Worm (Caenorhabditis elegans) whole organism, L2 larva: ENCODE results near the gene rpac-19.

ENCODE experiments used
- C34F6.9 ChIP-seq: fragments of 150-350 bp; optimal IDR thresholded peaks from 2 replicates; lab custom pipeline; 2014; ENCODE audit warnings: missing biosample characterization, missing genetic modification characterization
- F13H6.1 ChIP-seq: sonication (generic microtip); optimal IDR thresholded peaks from 2 replicates; lab custom pipeline; 2016; ENCODE audit warnings: missing genetic modification characterization, missing compliant biosample characterization
- R02D3.7 ChIP-seq: fragments of 150-350 bp; optimal IDR thresholded peaks from 2 replicates; lab custom pipeline; 2014; ENCODE audit warnings: missing biosample characterization, missing genetic modification characterization
- Y55F3AM.14 ChIP-seq: fragments of 200-800 bp; sonication (Bioruptor generic); optimal IDR thresholded peaks from 2 replicates; lab custom pipeline; 2018; ENCODE audit warnings: mild to moderate bottlenecking, missing genetic modification characterization, missing compliant biosample characterization
- ZK546.5 ChIP-seq: sonication (generic microtip); optimal IDR thresholded peaks from 2 replicates; lab custom pipeline; 2017; ENCODE audit warnings: missing biosample characterization, missing genetic modification characterization
- alr-1 ChIP-seq: fragments of 150-350 bp; optimal IDR thresholded peaks from 2 replicates; lab custom pipeline; 2014; ENCODE audit warnings: missing biosample characterization, missing genetic modification characterization
- aly-2 ChIP-seq: fragments of 150-350 bp; optimal IDR thresholded peaks from 2 replicates; lab custom pipeline; 2014; ENCODE audit warnings: missing biosample characterization, missing genetic modification characterization
- ama-1 ChIP-seq: fragments of 150-350 bp; optimal IDR thresholded peaks from 2 replicates; lab custom pipeline; 2018; ENCODE audit warnings: inconsistent platforms
- blmp-1 ChIP-seq: sonication (generic microtip); optimal IDR thresholded peaks from 2 replicates; lab custom pipeline; 2017; ENCODE audit warnings: missing genetic modification characterization, mild to moderate bottlenecking, missing compliant biosample characterization, antibody characterized with exemption, moderate library complexity; ENCODE audit not compliant: insufficient read depth
- ceh-16 ChIP-seq: fragments of 150-350 bp; optimal IDR thresholded peaks from 2 replicates; lab custom pipeline; 2014; ENCODE audit warnings: missing biosample characterization, missing genetic modification characterization
- ceh-82 ChIP-seq: fragments of 150-350 bp; optimal IDR thresholded peaks from 2 replicates; lab custom pipeline; 2014; ENCODE audit warnings: missing biosample characterization, missing genetic modification characterization
- crh-2 ChIP-seq: sonication (generic microtip); optimal IDR thresholded peaks from 2 replicates; lab custom pipeline; 2017; ENCODE audit warnings: missing biosample characterization, missing genetic modification characterization
- dmd-4 ChIP-seq: sonication (generic microtip); optimal IDR thresholded peaks from 2 replicates; lab custom pipeline; 2017; ENCODE audit warnings: missing biosample characterization, missing genetic modification characterization
- egl-27 ChIP-seq: sonication (generic microtip); optimal IDR thresholded peaks from 3 replicates; lab custom pipeline; 2017; ENCODE audit warnings: missing biosample characterization, missing genetic modification reagents, missing genetic modification characterization
- elt-1 ChIP-seq: fragments of 150-350 bp; optimal IDR thresholded peaks from 2 replicates; lab custom pipeline; 2014; ENCODE audit warnings: missing biosample characterization, missing genetic modification characterization
- elt-3 ChIP-seq: sonication (generic microtip); optimal IDR thresholded peaks from 2 replicates; lab custom pipeline; 2017; ENCODE audit warnings: missing biosample characterization, missing genetic modification characterization
- fos-1 ChIP-seq: fragments of 150-350 bp; optimal IDR thresholded peaks from 2 replicates; lab custom pipeline; 2014; ENCODE audit warnings: missing biosample characterization, missing genetic modification characterization
- gmeb-1 ChIP-seq: fragments of 150-350 bp; optimal IDR thresholded peaks from 2 replicates; lab custom pipeline; 2014; ENCODE audit warnings: missing biosample characterization, missing genetic modification characterization
- lin-11 ChIP-seq: fragments of 150-350 bp; sonication (generic microtip); optimal IDR thresholded peaks from 2 replicates; lab custom pipeline; 2014; ENCODE audit warnings: missing biosample characterization, missing genetic modification characterization, inconsistent platforms, mixed read lengths
- lin-13 ChIP-seq: fragments of 150-350 bp; optimal IDR thresholded peaks from 2 replicates; lab custom pipeline; 2014; ENCODE audit warnings: missing biosample characterization, missing genetic modification reagents, missing genetic modification characterization
- lin-39 ChIP-seq: fragments of 150-350 bp; optimal IDR thresholded peaks from 2 replicates; lab custom pipeline; 2014; ENCODE audit warnings: missing biosample characterization, missing genetic modification reagents, missing genetic modification characterization
- lsy-2 ChIP-seq, 2 experiments: fragments of 150-350 bp in 1 of 2; sonication (generic microtip) in 1 of 2; optimal IDR thresholded peaks; 2 replicates each; lab custom pipeline; 2014 to 2017; ENCODE audit warnings: missing biosample characterization in 2 of 2, missing genetic modification characterization in 2 of 2
- mab-5 ChIP-seq: fragments of 150-350 bp; optimal IDR thresholded peaks from 2 replicates; lab custom pipeline; 2014; ENCODE audit warnings: missing biosample characterization, missing genetic modification characterization
- mbf-1 ChIP-seq: sonication (generic microtip); optimal IDR thresholded peaks from 2 replicates; lab custom pipeline; 2017; ENCODE audit warnings: missing biosample characterization, missing genetic modification characterization
- mdl-1 ChIP-seq, 2 experiments: fragments of 150-350 bp in 1 of 2; sonication (generic microtip) in 1 of 2; optimal IDR thresholded peaks; 2 replicates each; lab custom pipeline; 2017; ENCODE audit warnings: missing biosample characterization in 2 of 2, missing genetic modification characterization in 2 of 2
- nhr-10 ChIP-seq: sonication (generic microtip); optimal IDR thresholded peaks from 2 replicates; lab custom pipeline; 2017; ENCODE audit warnings: missing biosample characterization, missing genetic modification characterization
- nhr-11 ChIP-seq: fragments of 150-350 bp; optimal IDR thresholded peaks from 2 replicates; lab custom pipeline; 2014; ENCODE audit warnings: missing biosample characterization, missing genetic modification characterization
- nhr-129 ChIP-seq: fragments of 150-350 bp; optimal IDR thresholded peaks from 2 replicates; lab custom pipeline; 2014; ENCODE audit warnings: missing biosample characterization, missing genetic modification characterization
- nhr-21 ChIP-seq: fragments of 150-350 bp; optimal IDR thresholded peaks from 2 replicates; lab custom pipeline; 2014; ENCODE audit warnings: missing biosample characterization, missing genetic modification characterization
- nhr-23 ChIP-seq: fragments of 150-350 bp; optimal IDR thresholded peaks from 2 replicates; lab custom pipeline; 2014; ENCODE audit warnings: missing biosample characterization, missing genetic modification reagents, missing genetic modification characterization
- nhr-237 ChIP-seq: fragments of 150-350 bp; optimal IDR thresholded peaks from 2 replicates; lab custom pipeline; 2014; ENCODE audit warnings: missing biosample characterization, missing genetic modification characterization
- nhr-25 ChIP-seq: fragments of 150-350 bp; sonication (generic microtip); optimal IDR thresholded peaks from 3 replicates; lab custom pipeline; 2014; ENCODE audit warnings: missing biosample characterization, missing genetic modification characterization
- nhr-6 ChIP-seq: fragments of 150-350 bp; optimal IDR thresholded peaks from 2 replicates; lab custom pipeline; 2014; ENCODE audit warnings: missing biosample characterization, missing genetic modification characterization
- nhr-77 ChIP-seq: fragments of 150-350 bp; optimal IDR thresholded peaks from 2 replicates; lab custom pipeline; 2014; ENCODE audit warnings: missing biosample characterization, missing genetic modification characterization
- sem-4 ChIP-seq: fragments of 150-350 bp; optimal IDR thresholded peaks from 2 replicates; lab custom pipeline; 2014; ENCODE audit warnings: missing biosample characterization, missing genetic modification reagents, missing genetic modification characterization
- skn-1 ChIP-seq: sonication (generic microtip); optimal IDR thresholded peaks from 2 replicates; lab custom pipeline; 2017; ENCODE audit warnings: missing biosample characterization, missing genetic modification characterization
- sma-3 ChIP-seq: sonication (generic microtip); optimal IDR thresholded peaks from 2 replicates; lab custom pipeline; 2016; ENCODE audit warnings: missing genetic modification reagents, missing genetic modification characterization, missing compliant biosample characterization
- sma-9 ChIP-seq, 2 experiments: fragments of 150-350 bp in 1 of 2; sonication (generic microtip) in 1 of 2; optimal IDR thresholded peaks; 2 replicates each; lab custom pipeline; 2014 to 2016; ENCODE audit warnings: missing genetic modification characterization in 2 of 2, mild to moderate bottlenecking in 1 of 2, missing biosample characterization in 1 of 2, missing compliant biosample characterization in 1 of 2, missing genetic modification reagents in 1 of 2, moderate library complexity in 1 of 2
- snpc-4 ChIP-seq: fragments of 150-350 bp; optimal IDR thresholded peaks from 2 replicates; lab custom pipeline; 2014; ENCODE audit warnings: missing biosample characterization, missing genetic modification characterization
- unc-39 ChIP-seq: fragments of 150-350 bp; optimal IDR thresholded peaks from 2 replicates; lab custom pipeline; 2014; ENCODE audit warnings: missing biosample characterization, missing genetic modification characterization
- unc-55 ChIP-seq: fragments of 150-350 bp; sonication (generic microtip); optimal IDR thresholded peaks from 3 replicates; lab custom pipeline; 2014; ENCODE audit warnings: missing biosample characterization, missing genetic modification reagents, missing genetic modification characterization
- unc-62 ChIP-seq: fragments of 150-350 bp; optimal IDR thresholded peaks from 2 replicates; lab custom pipeline; 2014; ENCODE audit warnings: missing biosample characterization, missing genetic modification reagents, missing genetic modification characterization
- zag-1 ChIP-seq: fragments of 150-350 bp; optimal IDR thresholded peaks from 2 replicates; lab custom pipeline; 2014; ENCODE audit warnings: missing biosample characterization, missing genetic modification characterization
- ztf-1 ChIP-seq: fragments of 200-800 bp; sonication (Bioruptor generic); conservative IDR thresholded peaks from 2 replicates; pipeline ENCODE4 v1.3.6; 2022; ENCODE audit warnings: missing genetic modification characterization, missing compliant biosample characterization
- ztf-11 ChIP-seq: sonication (generic microtip); optimal IDR thresholded peaks from 2 replicates; lab custom pipeline; 2017; ENCODE audit warnings: missing biosample characterization, missing genetic modification characterization

rpac-19 gene

ce11 chrIII:9617599-9618262 lies 12.0 kb downstream of the rpac-19 start:
- no peak for TF ChIP-seq lin-11 (tag; lab: Kevin White, UChicago)
- no peak for TF ChIP-seq nhr-77
- peak; percentile 1 for TF ChIP-seq fos-1 (tag; lab: Kevin White, UChicago)
- TF ChIP-seq ztf-1 (GFP tag; lab: Robert Waterston, UW) = no peak
- no peak for TF ChIP-seq elt-3 (tag; lab: Kevin White, UChicago)
- no peak for TF ChIP-seq sma-3
- no peak for TF ChIP-seq nhr-129 (tag; lab: Kevin White, UChicago)
- no peak for TF ChIP-seq dmd-4
- TF ChIP-seq sma-9 (GFP tag; optimal IDR thresholded peaks at IDR 0.05; lab: Kevin White, UChicago) = peak; percentile 11
- no peak for TF ChIP-seq sma-9 (tag; optimal IDR thresholded peaks at IDR 0.05; lab: Kevin White, UChicago)
- no peak for TF ChIP-seq lin-39 (tag; lab: Kevin White, UChicago)
- TF ChIP-seq ztf-11 (tag; lab: Kevin White, UChicago) = no peak
- no peak for TF ChIP-seq gmeb-1 (tag; lab: Kevin White, UChicago)
- TF ChIP-seq nhr-10 (tag; lab: Kevin White, UChicago) = no peak
- no peak for TF ChIP-seq alr-1 (tag; lab: Kevin White, UChicago)
- peak; percentile 39 for TF ChIP-seq nhr-25 (tag; lab: Kevin White, UChicago)

ce11 chrIII:9616933-9617332 lies 12.8 kb downstream of the rpac-19 start:
- TF ChIP-seq blmp-1 (tag; lab: Kevin White, UChicago) (no peak), ztf-11 (tag; lab: Kevin White, UChicago) (no peak), nhr-11 (tag; lab: Kevin White, UChicago) (no peak), lin-13 (GFP tag; lab: Kevin White, UChicago) (no peak), nhr-6 (tag; lab: Kevin White, UChicago) (no peak), mbf-1 (tag; lab: Kevin White, UChicago) (no peak), ceh-16 (tag; lab: Kevin White, UChicago) (no peak)

- TF ChIP-seq elt-3 (tag; lab: Kevin White, UChicago) = no peak
- no peak for TF ChIP-seq nhr-6 (tag; lab: Kevin White, UChicago)
- no peak for TF ChIP-seq mdl-1 (tag; optimal IDR thresholded peaks at IDR 0.05; lab: Kevin White, UChicago)
- no peak for TF ChIP-seq egl-27 (tag; lab: Kevin White, UChicago)
- no peak for TF ChIP-seq ZK546.5 (tag; lab: Kevin White, UChicago)
- TF ChIP-seq nhr-237 = no peak
- TF ChIP-seq nhr-11 (tag; lab: Kevin White, UChicago) = no peak
- TF ChIP-seq nhr-23 = no peak
- TF ChIP-seq sem-4 = peak; percentile 2
- TF ChIP-seq nhr-10 (tag; lab: Kevin White, UChicago) = no peak
- TF ChIP-seq unc-62 (GFP tag; lab: Kevin White, UChicago) = no peak
- TF ChIP-seq lin-11 (tag; lab: Kevin White, UChicago) = no peak
- TF ChIP-seq nhr-25 (tag; lab: Kevin White, UChicago) = peak; percentile 10
- TF ChIP-seq lsy-2 (tag; optimal IDR thresholded peaks at IDR 0.05; lab: Kevin White, UChicago) = peak in 1 of 2 experiments; percentile 66
- no peak for TF ChIP-seq nhr-21
- TF ChIP-seq R02D3.7 (tag; lab: Kevin White, UChicago) = no peak
- no peak for TF ChIP-seq skn-1
- peak; percentile 42 for TF ChIP-seq nhr-129 (tag; lab: Kevin White, UChicago)
- no peak for TF ChIP-seq mbf-1 (tag; lab: Kevin White, UChicago)
- no peak for TF ChIP-seq elt-1 (tag; lab: Kevin White, UChicago)
- no peak for TF ChIP-seq alr-1 (tag; lab: Kevin White, UChicago)
- TF ChIP-seq dmd-4 = no peak
- TF ChIP-seq Y55F3AM.14 (GFP tag; lab: Kevin White, UChicago) = no peak
- TF ChIP-seq zag-1 = no peak
- TF ChIP-seq gmeb-1 (tag; lab: Kevin White, UChicago) = peak; percentile 77
- peak; percentile 14 for TF ChIP-seq sma-9 (GFP tag; optimal IDR thresholded peaks at IDR 0.05; lab: Kevin White, UChicago)
- no peak for TF ChIP-seq sma-9 (tag; optimal IDR thresholded peaks at IDR 0.05; lab: Kevin White, UChicago)
- no peak for TF ChIP-seq aly-2 (tag; lab: Kevin White, UChicago)
- TF ChIP-seq ztf-1 (GFP tag; lab: Robert Waterston, UW) = no peak
- TF ChIP-seq ama-1 (lab: Kevin White, UChicago) = no peak
- TF ChIP-seq nhr-77 = no peak
- no peak for TF ChIP-seq mab-5
- TF ChIP-seq unc-39 (tag; lab: Kevin White, UChicago) = no peak
- no peak for TF ChIP-seq lin-39 (tag; lab: Kevin White, UChicago)
- peak; percentile 69 for TF ChIP-seq unc-55 (GFP tag; lab: Kevin White, UChicago)
- TF ChIP-seq ceh-16 (tag; lab: Kevin White, UChicago) = no peak
- no peak for TF ChIP-seq snpc-4 (tag; lab: Kevin White, UChicago)
- peak; percentile 26 for TF ChIP-seq F13H6.1 (tag; lab: Kevin White, UChicago)
- TF ChIP-seq C34F6.9 = peak; percentile 50
- no peak for TF ChIP-seq ceh-82
- no peak for TF ChIP-seq blmp-1 (tag; lab: Kevin White, UChicago)
- TF ChIP-seq crh-2 (tag; lab: Kevin White, UChicago) = peak; percentile 59
- TF ChIP-seq lin-13 (GFP tag; lab: Kevin White, UChicago) = no peak
- peak; percentile 34 for TF ChIP-seq sma-3
- TF ChIP-seq fos-1 (tag; lab: Kevin White, UChicago) = peak; percentile 10
Measured at ce11 chrIII:9616426-9616825, 13.3 kb downstream of the rpac-19 start, which contains the start of gene hcp-3. Gene hcp-3, minus strand, starts transcription at chrIII:9616470.
